Worm (Caenorhabditis elegans): ENCODE measurements around the gene Y14H12B.1.

- TF ChIP-seq dao-5 (tag; optimal IDR thresholded peaks at IDR 0.05) (no peak), W03F9.2 (tag; optimal IDR thresholded peaks at IDR 0.05) (no peak), him-1 (tag; optimal IDR thresholded peaks at IDR 0.05) (no peak)
Observed at ce11 chrII:3984242-3984641, 50.0 kb downstream of the Y14H12B.1 start.

Measured in whole organism, L4/young adult.